Fruit fly (Drosophila melanogaster): ENCODE measurements around the gene Tehao.

- TF ChIP-seq h (optimal IDR thresholded peaks at IDR 0.05) (no peak), ttk (optimal IDR thresholded peaks at IDR 0.05) (no peak)
Measured at dm6 chr2L:13396084-13396483, 39.3 kb upstream of the Tehao start, which contains the start of gene CG16957.

All from Kc167 (cell line).